Worm (Caenorhabditis elegans): Measurements from ENCODE around the gene F41C6.4.

DNA sequence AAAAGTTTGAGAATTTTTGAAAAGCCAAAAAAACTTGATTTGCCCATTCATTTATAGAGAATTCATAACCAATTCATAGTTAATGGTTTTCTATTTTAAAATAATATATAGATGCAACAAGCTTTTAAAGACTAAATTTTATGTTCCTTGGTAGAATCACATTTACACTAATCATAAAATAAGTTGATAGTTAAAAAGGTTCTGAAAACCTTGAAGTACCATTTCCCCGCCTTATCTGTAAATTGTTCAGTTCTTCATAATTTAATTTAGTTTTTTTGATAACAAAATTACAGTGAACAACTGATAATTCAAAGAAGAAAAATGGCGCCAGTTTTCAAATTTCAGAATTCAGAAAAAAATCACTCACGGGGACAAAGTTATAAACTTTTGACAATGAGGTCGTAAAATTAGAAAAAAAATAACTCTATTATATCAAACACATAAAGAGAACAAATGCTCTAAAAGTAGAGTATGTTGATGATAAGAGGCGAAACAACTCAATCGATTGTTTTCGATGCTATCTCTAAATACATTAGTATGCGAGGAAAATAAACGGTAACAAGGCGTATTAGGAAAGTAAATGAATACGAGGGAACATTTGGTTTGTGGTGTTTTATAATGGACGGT, 10.7 kb upstream of the F41C6.4 start, which contains the start of gene F41C6.7:
- TF ChIP-seq nhr-12 (tag; optimal IDR thresholded peaks at IDR 0.05): no peak
- no peak for TF ChIP-seq unc-62 (GFP tag; optimal IDR thresholded peaks at IDR 0.05)
- TF ChIP-seq sma-3 (GFP tag; optimal IDR thresholded peaks at IDR 0.05): no peak
- no peak for TF ChIP-seq aly-2 (tag; optimal IDR thresholded peaks at IDR 0.05)
- no peak for TF ChIP-seq ama-1 (optimal IDR thresholded peaks at IDR 0.05)
- no peak for TF ChIP-seq ztf-11 (tag; optimal IDR thresholded peaks at IDR 0.05)
- TF ChIP-seq lin-13 (GFP tag; optimal IDR thresholded peaks at IDR 0.05): no peak
- no peak for TF ChIP-seq nhr-21 (tag; optimal IDR thresholded peaks at IDR 0.05)
